Worm (Caenorhabditis elegans) whole organism, L3 larva: Measurements from ENCODE around the gene hum-4.

Experiments
- R02D3.7 ChIP-seq: fragments of 150-350 bp; optimal IDR thresholded peaks from 2 replicates; lab custom pipeline; 2014; ENCODE audit warnings: missing biosample characterization, missing genetic modification characterization
- ZK546.5 ChIP-seq: sonication (generic microtip); optimal IDR thresholded peaks from 2 replicates; lab custom pipeline; 2017; ENCODE audit warnings: missing biosample characterization, missing genetic modification characterization
- ama-1 ChIP-seq: fragments of 150-350 bp; optimal IDR thresholded peaks from 2 replicates; lab custom pipeline; 2018
- ceh-16 ChIP-seq: sonication (generic microtip); optimal IDR thresholded peaks from 2 replicates; lab custom pipeline; 2017; ENCODE audit warnings: missing biosample characterization, missing genetic modification characterization
- ceh-28 ChIP-seq: fragments of 150-350 bp; optimal IDR thresholded peaks from 2 replicates; lab custom pipeline; 2014; ENCODE audit warnings: missing biosample characterization, missing genetic modification reagents, missing genetic modification characterization
- daf-12 ChIP-seq: fragments of 150-350 bp; optimal IDR thresholded peaks from 2 replicates; lab custom pipeline; 2014; ENCODE audit warnings: missing biosample characterization, missing genetic modification reagents, missing genetic modification characterization
- egl-27 ChIP-seq: sonication (generic microtip); optimal IDR thresholded peaks from 4 replicates; lab custom pipeline; 2017; ENCODE audit warnings: missing biosample characterization, missing genetic modification reagents, missing genetic modification characterization
- egl-5 ChIP-seq: fragments of 150-350 bp; optimal IDR thresholded peaks from 2 replicates; lab custom pipeline; 2017; ENCODE audit warnings: missing biosample characterization, missing genetic modification reagents, missing genetic modification characterization, inconsistent platforms
- elt-1 ChIP-seq: fragments of 150-350 bp; optimal IDR thresholded peaks from 2 replicates; lab custom pipeline; 2014; ENCODE audit warnings: missing biosample characterization, missing genetic modification characterization
- elt-2 ChIP-seq: sonication (generic microtip); optimal IDR thresholded peaks from 2 replicates; lab custom pipeline; 2016; ENCODE audit warnings: missing genetic modification reagents, mild to moderate bottlenecking, missing genetic modification characterization, missing compliant biosample characterization
- elt-3 ChIP-seq, 3 experiments: fragments of 150-350 bp in 1 of 3; sonication (generic microtip) in 2 of 3; optimal IDR thresholded peaks; 2 replicates in 2 of 3; 4 replicates in 1 of 3; lab custom pipeline; 2014 to 2017; ENCODE audit warnings: missing biosample characterization in 3 of 3, missing genetic modification characterization in 3 of 3
- eor-1 ChIP-seq, 2 experiments: fragments of 150-350 bp; optimal IDR thresholded peaks; 2 replicates each; lab custom pipeline; 2014 to 2018; ENCODE audit warnings: missing biosample characterization in 2 of 2, missing genetic modification characterization in 2 of 2
- fkh-2 ChIP-seq: fragments of 150-350 bp; optimal IDR thresholded peaks from 2 replicates; lab custom pipeline; 2014; ENCODE audit warnings: missing biosample characterization, missing genetic modification reagents, missing genetic modification characterization
- fos-1 ChIP-seq: fragments of 150-350 bp; optimal IDR thresholded peaks from 2 replicates; lab custom pipeline; 2014; ENCODE audit warnings: missing biosample characterization, missing genetic modification characterization
- hmg-11 ChIP-seq: sonication (generic microtip); optimal IDR thresholded peaks from 2 replicates; lab custom pipeline; 2016; ENCODE audit warnings: missing genetic modification characterization, missing compliant biosample characterization
- jun-1 ChIP-seq: fragments of 150-350 bp; optimal IDR thresholded peaks from 2 replicates; lab custom pipeline; 2014; ENCODE audit warnings: missing biosample characterization, missing genetic modification reagents, missing genetic modification characterization
- lin-39 ChIP-seq: fragments of 150-350 bp; optimal IDR thresholded peaks from 2 replicates; lab custom pipeline; 2018; ENCODE audit warnings: missing biosample characterization, missing genetic modification reagents, missing genetic modification characterization
- nfya-1 ChIP-seq: sonication (generic microtip); optimal IDR thresholded peaks from 2 replicates; lab custom pipeline; 2017; ENCODE audit warnings: missing genetic modification characterization, mild to moderate bottlenecking, missing compliant biosample characterization, antibody characterized with exemption, moderate library complexity; ENCODE audit not compliant: insufficient read depth
- nhr-11 ChIP-seq: fragments of 150-350 bp; optimal IDR thresholded peaks from 2 replicates; lab custom pipeline; 2014; ENCODE audit warnings: missing biosample characterization, missing genetic modification characterization
- nhr-23 ChIP-seq: fragments of 150-350 bp; optimal IDR thresholded peaks from 2 replicates; lab custom pipeline; 2014; ENCODE audit warnings: missing biosample characterization, missing genetic modification reagents, missing genetic modification characterization
- nhr-237 ChIP-seq: fragments of 150-350 bp; optimal IDR thresholded peaks from 2 replicates; lab custom pipeline; 2014; ENCODE audit warnings: missing biosample characterization, missing genetic modification characterization
- nhr-25 ChIP-seq: sonication (generic microtip); optimal IDR thresholded peaks from 2 replicates; lab custom pipeline; 2017; ENCODE audit warnings: missing biosample characterization, missing genetic modification characterization
- nhr-28 ChIP-seq: fragments of 150-350 bp; optimal IDR thresholded peaks from 2 replicates; lab custom pipeline; 2014; ENCODE audit warnings: missing biosample characterization, missing genetic modification characterization
- nhr-67 ChIP-seq: fragments of 150-350 bp; optimal IDR thresholded peaks from 2 replicates; lab custom pipeline; 2014; ENCODE audit warnings: missing biosample characterization, missing genetic modification characterization
- nhr-77 ChIP-seq: fragments of 150-350 bp; optimal IDR thresholded peaks from 2 replicates; lab custom pipeline; 2014; ENCODE audit warnings: missing biosample characterization, missing genetic modification characterization
- pha-4 ChIP-seq: fragments of 150-350 bp; optimal IDR thresholded peaks from 2 replicates; lab custom pipeline; 2014; ENCODE audit warnings: missing biosample characterization, missing genetic modification reagents, missing genetic modification characterization
- pqm-1 ChIP-seq: fragments of 150-350 bp; optimal IDR thresholded peaks from 2 replicates; lab custom pipeline; 2017; ENCODE audit warnings: missing biosample characterization, missing genetic modification characterization, inconsistent platforms
- sea-2 ChIP-seq: fragments of 150-350 bp; sonication (generic microtip); optimal IDR thresholded peaks from 4 replicates; lab custom pipeline; 2014; ENCODE audit warnings: missing biosample characterization, missing genetic modification reagents, missing genetic modification characterization
- skn-1 ChIP-seq: fragments of 150-350 bp; optimal IDR thresholded peaks from 2 replicates; lab custom pipeline; 2014; ENCODE audit warnings: missing biosample characterization, missing genetic modification characterization
- snpc-4 ChIP-seq: fragments of 150-350 bp; optimal IDR thresholded peaks from 2 replicates; lab custom pipeline; 2014; ENCODE audit warnings: missing biosample characterization, missing genetic modification characterization
- tbx-2 ChIP-seq: sonication (generic microtip); optimal IDR thresholded peaks from 2 replicates; lab custom pipeline; 2016; ENCODE audit warnings: mild to moderate bottlenecking, missing genetic modification characterization, missing compliant biosample characterization
- unc-39 ChIP-seq: sonication (generic microtip); optimal IDR thresholded peaks from 4 replicates; lab custom pipeline; 2017; ENCODE audit warnings: missing biosample characterization, missing genetic modification characterization
- ztf-11 ChIP-seq: fragments of 150-350 bp; optimal IDR thresholded peaks from 2 replicates; lab custom pipeline; 2014; ENCODE audit warnings: missing biosample characterization, missing genetic modification characterization

hum-4 gene

DNA sequence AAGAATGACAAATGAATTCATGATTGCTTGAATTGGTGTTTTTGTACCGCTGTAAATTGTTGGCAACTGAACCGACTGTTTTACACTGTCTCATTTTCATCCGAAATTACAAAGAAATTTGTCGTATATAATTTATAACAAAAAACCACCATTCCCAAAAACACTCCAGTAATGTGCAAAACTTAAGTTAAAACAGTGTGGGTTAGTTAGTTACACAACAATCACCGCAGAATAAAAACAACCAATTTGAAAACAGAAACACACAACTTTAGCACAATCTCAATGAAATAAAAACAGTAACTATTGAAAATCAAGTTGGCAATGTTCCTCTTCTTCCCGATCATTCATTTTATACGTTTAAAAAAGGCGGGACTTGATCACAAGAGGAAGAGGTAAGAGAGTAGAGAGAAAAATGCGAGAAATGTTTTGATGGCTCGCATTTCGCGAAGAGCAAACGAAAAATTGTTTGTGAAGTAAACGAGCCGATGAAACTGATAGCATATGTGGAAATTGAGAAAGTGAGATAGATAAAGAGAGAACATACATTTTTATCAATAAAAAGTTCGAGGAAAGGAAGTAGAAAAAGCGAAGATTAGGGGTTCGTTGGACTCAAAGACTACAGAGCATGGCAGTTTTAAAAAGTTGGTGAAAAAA, 25.6 kb downstream of the hum-4 start, which contains the start of gene F08B12.4:
Gene F08B12.4 (minus strand): TSS at position 51 of the 654 bp plus-strand sequence.
- TF ChIP-seq egl-5 (tag; lab: Kevin White, UChicago) (no peak), ama-1 (lab: Kevin White, UChicago) (peak; percentile 39), ceh-28 (tag; lab: Kevin White, UChicago) (peak; percentile 29), fos-1 (no peak), pqm-1 (tag; lab: Kevin White, UChicago) (peak; percentile 37), skn-1 (no peak), nhr-23 (no peak), eor-1 (tag; optimal IDR thresholded peaks at IDR 0.05; lab: Kevin White, UChicago) (no peak), pha-4 (tag; lab: Kevin White, UChicago) (peak; percentile 87), lin-39 (no peak), jun-1 (tag; lab: Kevin White, UChicago) (peak; percentile 17), ceh-16 (tag; lab: Kevin White, UChicago) (no peak), fkh-2 (tag; lab: Kevin White, UChicago) (no peak), hmg-11 (tag; lab: Kevin White, UChicago) (no peak), nhr-11 (no peak), nfya-1 (peak; percentile 1), snpc-4 (tag; lab: Kevin White, UChicago) (no peak), nhr-237 (no peak), elt-2 (tag; lab: Kevin White, UChicago) (peak; percentile 94)

- TF ChIP-seq nhr-77 (tag; lab: Kevin White, UChicago) = no peak
- peak; percentile 44 for TF ChIP-seq ama-1 (lab: Kevin White, UChicago)
- no peak for TF ChIP-seq nhr-67 (tag; lab: Kevin White, UChicago)
- TF ChIP-seq elt-2 (tag; lab: Kevin White, UChicago) = peak; percentile 20
Measured at ce11 chrX:11406784-11407183, 26.6 kb downstream of the hum-4 start.

DNA sequence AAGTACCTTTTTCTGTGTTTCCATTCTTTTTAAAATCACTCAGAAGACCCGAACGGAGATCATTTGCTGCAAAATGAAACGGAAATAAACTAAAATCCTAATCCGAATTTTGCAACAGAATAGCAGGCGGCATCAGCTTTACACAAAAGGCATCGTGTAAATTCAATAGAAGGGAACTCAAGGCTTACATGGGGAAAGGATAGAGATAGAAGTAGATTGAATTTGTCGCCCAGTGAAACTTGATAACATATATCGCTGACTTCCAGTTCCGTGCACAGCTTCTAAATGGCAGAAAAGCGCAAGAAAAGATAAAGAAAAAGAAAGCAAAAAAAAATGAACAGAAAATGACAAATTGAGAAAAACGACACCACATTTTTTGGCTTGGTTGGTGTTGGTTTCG, 27.5 kb downstream of the hum-4 start, which contains the start of gene slo-2:
Gene slo-2 (minus strand): TSS at position 24 of the 400 bp plus-strand sequence.
- no peak for TF ChIP-seq hmg-11 (tag; lab: Kevin White, UChicago)
- no peak for TF ChIP-seq sea-2 (GFP tag; lab: Kevin White, UChicago)
- no peak for TF ChIP-seq nhr-23
- peak; percentile 21 for TF ChIP-seq lin-39

DNA sequence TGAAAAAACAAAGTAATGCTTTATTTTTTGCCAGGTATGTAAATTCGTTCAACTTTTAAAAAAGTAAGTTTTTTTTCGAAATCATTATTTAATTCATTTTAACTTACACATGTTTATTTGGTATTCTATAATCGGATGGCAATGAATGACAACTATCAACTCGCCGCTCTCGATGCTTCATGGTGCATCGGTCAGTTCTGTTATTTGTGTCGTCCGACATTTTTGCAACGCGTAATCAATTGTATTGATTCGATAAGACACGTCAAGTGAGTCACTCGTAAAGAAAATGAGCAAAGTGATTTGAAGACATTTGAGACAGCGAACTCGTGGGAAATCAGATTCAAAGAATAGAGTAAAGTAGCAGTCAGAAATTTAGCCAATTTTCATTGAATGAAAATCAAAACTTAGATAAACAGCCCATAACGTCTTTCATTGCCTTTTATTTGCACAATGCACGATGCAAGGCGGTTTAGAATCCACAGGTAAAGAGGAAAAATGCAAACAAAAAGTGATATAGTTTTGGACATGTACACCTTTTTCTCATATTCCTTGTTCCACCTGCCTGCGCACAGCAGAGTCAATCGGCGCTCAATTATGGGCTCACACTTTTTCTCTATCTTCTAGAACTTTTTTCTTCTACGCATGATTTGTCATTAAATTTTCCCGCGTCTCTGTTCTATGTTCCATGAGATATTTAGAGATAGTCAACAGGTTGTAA, 32.8 kb downstream of the hum-4 start:
- TF ChIP-seq ZK546.5 (tag; lab: Kevin White, UChicago) = no peak
- no peak for TF ChIP-seq daf-12 (tag; lab: Kevin White, UChicago)
- no peak for TF ChIP-seq ceh-16 (tag; lab: Kevin White, UChicago)
- peak; percentile 29 for TF ChIP-seq elt-2 (tag; lab: Kevin White, UChicago)
- TF ChIP-seq nhr-28 (tag; lab: Kevin White, UChicago) = no peak
- TF ChIP-seq pha-4 (tag; lab: Kevin White, UChicago) = peak; percentile 39
- TF ChIP-seq pqm-1 (tag; lab: Kevin White, UChicago) = peak; percentile 61

DNA sequence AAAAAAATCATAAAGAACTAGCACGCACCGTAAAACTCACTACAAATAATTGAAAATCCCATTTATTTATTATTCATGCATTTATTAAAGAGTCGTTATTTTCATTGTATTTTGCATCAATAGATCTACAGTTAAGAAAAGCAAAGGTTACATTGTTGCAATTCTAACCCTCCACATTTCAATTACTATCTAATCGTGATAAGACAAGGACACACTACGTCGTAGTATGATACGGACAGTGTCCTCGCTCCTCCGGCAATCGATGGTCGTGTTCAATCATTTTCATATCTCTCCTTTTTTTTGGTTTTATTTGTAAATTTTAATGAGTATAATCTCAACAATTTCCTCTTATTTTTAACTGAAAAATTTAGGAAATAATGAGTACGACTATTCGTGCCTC, 40.5 kb downstream of the hum-4 start, which contains the start of gene prx-12:
Gene prx-12 (plus strand): TSS at position 371 of the 400 bp plus-strand sequence.
- TF ChIP-seq unc-39 (tag; lab: Kevin White, UChicago) = no peak
- peak in 1 of 3 experiments; percentile 9 for TF ChIP-seq elt-3 (tag; optimal IDR thresholded peaks at IDR 0.05; lab: Kevin White, UChicago)
- TF ChIP-seq eor-1 (tag; optimal IDR thresholded peaks at IDR 0.05; lab: Kevin White, UChicago) = no peak
- TF ChIP-seq pqm-1 (tag; lab: Kevin White, UChicago) = peak; percentile 61
- TF ChIP-seq ceh-28 (tag; lab: Kevin White, UChicago) = no peak
- no peak for TF ChIP-seq nhr-67 (tag; lab: Kevin White, UChicago)
- TF ChIP-seq nhr-25 (tag; lab: Kevin White, UChicago) = peak; percentile 2
- no peak for TF ChIP-seq R02D3.7 (tag; lab: Kevin White, UChicago)
- peak; percentile 76 for TF ChIP-seq elt-2 (tag; lab: Kevin White, UChicago)
- no peak for TF ChIP-seq fkh-2 (tag; lab: Kevin White, UChicago)
- no peak for TF ChIP-seq ztf-11
- no peak for TF ChIP-seq elt-1 (tag; lab: Kevin White, UChicago)
- TF ChIP-seq tbx-2 (tag; lab: Kevin White, UChicago) = no peak
- TF ChIP-seq egl-27 = no peak
